In genomic region chrX:12172482-12173134, ce11 we compare ENCODE assay signal across 1 worm cellular context.
TF ChIP-seq lines count a peak whose summit lies in the region.

No protein-coding gene starts in this region.

TF ChIP-seq in whole organism, L4 larva, 104 proteins besides CTCF, POLR2A, EP300 and RAD21 (continued from another document):
- TF ChIP-seq daf-16 (GFP tag; optimal IDR thresholded peaks at IDR 0.05; lab: Kevin White, UChicago) (peak in 1 of 2 experiments; percentile 67), daf-16 (tag; optimal IDR thresholded peaks at IDR 0.05; lab: Kevin White, UChicago) (peak; percentile 98), egl-27 (tag; optimal IDR thresholded peaks at IDR 0.05; lab: Kevin White, UChicago) (no peak), ztf-7 (tag; optimal IDR thresholded peaks at IDR 0.05; lab: Kevin White, UChicago) (peak; percentile 61), duxl-1 (tag; optimal IDR thresholded peaks at IDR 0.05; lab: Kevin White, UChicago; ENCODE audit: poor library complexity) (no peak), nhr-41 (GFP tag; IDR thresholded peaks at IDR 0.05; lab: Robert Waterston, UW) (no peak), jun-1 (tag; optimal IDR thresholded peaks at IDR 0.05; lab: Kevin White, UChicago) (no peak), zfp-3 (GFP tag; conservative IDR thresholded peaks at IDR 0.05; lab: Robert Waterston, UW) (no peak), daf-12 (tag; optimal IDR thresholded peaks at IDR 0.05; lab: Kevin White, UChicago) (no peak), T20F7.1 (GFP tag; optimal IDR thresholded peaks at IDR 0.05; lab: Kevin White, UChicago) (peak; percentile 23), ZK337.2 (GFP tag; IDR thresholded peaks at IDR 0.05; lab: Robert Waterston, UW) (no peak), arid-1 (GFP tag; conservative IDR thresholded peaks at IDR 0.05; lab: Robert Waterston, UW) (no peak), mdt-29 (GFP tag; IDR thresholded peaks at IDR 0.05; lab: Robert Waterston, UW) (no peak), unc-130 (GFP tag; optimal IDR thresholded peaks at IDR 0.05; lab: Kevin White, UChicago) (no peak), madf-9 (GFP tag; conservative IDR thresholded peaks at IDR 0.05; lab: Robert Waterston, UW) (no peak), nhr-77 (tag; optimal IDR thresholded peaks at IDR 0.05; lab: Kevin White, UChicago) (peak; percentile 62), dmd-8 (GFP tag; IDR thresholded peaks at IDR 0.05; lab: Robert Waterston, UW) (no peak), nhr-76 (tag; optimal IDR thresholded peaks at IDR 0.05; lab: Kevin White, UChicago) (no peak), lin-39 (tag; optimal IDR thresholded peaks at IDR 0.05; lab: Kevin White, UChicago) (no peak), zfp-2 (tag; optimal IDR thresholded peaks at IDR 0.05; lab: Kevin White, UChicago) (no peak), dmd-9 (GFP tag; IDR thresholded peaks at IDR 0.05; lab: Robert Waterston, UW) (no peak), mxl-2 (GFP tag; conservative IDR thresholded peaks at IDR 0.05; lab: Robert Waterston, UW) (no peak)
